Fruit fly (Drosophila melanogaster) whole organism, prepupa: ENCODE measurements around the gene CG43736.

ENCODE experiments used
- CG10669 ChIP-seq: fragments of 200-800 bp; sonication (Bioruptor generic); optimal IDR thresholded peaks from 3 replicates; lab custom pipeline; 2018; ENCODE audit warnings: missing biosample characterization, mild to moderate bottlenecking, missing genetic modification characterization, moderate library complexity
- CG16779 ChIP-seq: fragments of 200-800 bp; sonication (Bioruptor generic); optimal IDR thresholded peaks from 3 replicates; lab custom pipeline; 2017; ENCODE audit warnings: missing biosample characterization, mild to moderate bottlenecking, missing genetic modification characterization
- CG6163 ChIP-seq: fragments of 200-800 bp; sonication (Bioruptor generic); IDR thresholded peaks from 3 replicates; pipeline ENCODE4 v1.3.6; 2022; ENCODE audit warnings: missing biosample characterization, missing genetic modification characterization
- CG6854 ChIP-seq: fragments of 200-800 bp; sonication (Bioruptor generic); optimal IDR thresholded peaks from 2 replicates; lab custom pipeline; 2017; ENCODE audit warnings: missing biosample characterization, mild to moderate bottlenecking, missing genetic modification characterization
- CG7368 ChIP-seq: fragments of 200-800 bp; sonication (Bioruptor generic); optimal IDR thresholded peaks from 3 replicates; lab custom pipeline; 2016; ENCODE audit warnings: missing biosample characterization, missing genetic modification characterization
- CG8319 ChIP-seq: fragments of 200-800 bp; sonication (Bioruptor generic); optimal IDR thresholded peaks from 3 replicates; lab custom pipeline; 2016; ENCODE audit warnings: missing biosample characterization, missing genetic modification characterization
- Eip78C ChIP-seq: fragments of 200-800 bp; sonication (Bioruptor generic); peaks from one replicate; lab custom pipeline; 2016; ENCODE audit warnings: missing biosample characterization, missing genetic modification characterization
- Hr39 ChIP-seq: fragments of 200-800 bp; sonication (Bioruptor generic); optimal IDR thresholded peaks from 2 replicates; lab custom pipeline; 2016; ENCODE audit warnings: missing biosample characterization, missing genetic modification characterization
- OdsH ChIP-seq: fragments of 200-800 bp; sonication (Bioruptor generic); optimal IDR thresholded peaks from 3 replicates; lab custom pipeline; 2016; ENCODE audit warnings: missing biosample characterization, missing genetic modification characterization
- fd59A ChIP-seq: fragments of 200-800 bp; sonication (Bioruptor generic); optimal IDR thresholded peaks from 2 replicates; lab custom pipeline; 2017; ENCODE audit warnings: missing biosample characterization, mild to moderate bottlenecking, missing genetic modification characterization, missing genetic modification reagents
- fkh ChIP-seq: fragments of 200-800 bp; sonication (Bioruptor generic); optimal IDR thresholded peaks from 3 replicates; lab custom pipeline; 2017; ENCODE audit warnings: missing biosample characterization, mild to moderate bottlenecking, missing genetic modification characterization, moderate library complexity
- ss ChIP-seq, 2 experiments: fragments of 200-800 bp; sonication (Bioruptor generic); optimal IDR thresholded peaks; 2 replicates in 1 of 2; 3 replicates in 1 of 2; lab custom pipeline; 2017 to 2018; ENCODE audit warnings: mild to moderate bottlenecking in 2 of 2, missing biosample characterization in 2 of 2, missing genetic modification characterization in 2 of 2, moderate library complexity in 1 of 2
- topi ChIP-seq: fragments of 200-800 bp; sonication (Bioruptor generic); optimal IDR thresholded peaks from 3 replicates; lab custom pipeline; 2016; ENCODE audit warnings: missing biosample characterization, missing genetic modification characterization

dm6 chrX:6822904-6823303 is 40.8 kb upstream of the CG43736 start, which contains the start of gene Atx-1:
- TF ChIP-seq fkh: no peak
- TF ChIP-seq CG10669: no peak
- no peak for TF ChIP-seq Hr39
- TF ChIP-seq CG8319 (GFP tag; lab: Kevin White, UChicago): no peak
- TF ChIP-seq fd59A (GFP tag; lab: Kevin White, UChicago): no peak
- no peak for TF ChIP-seq Eip78C (GFP tag; lab: Kevin White, UChicago)
- TF ChIP-seq ss (GFP tag; optimal IDR thresholded peaks at IDR 0.05; lab: Kevin White, UChicago): no peak
- TF ChIP-seq OdsH (GFP tag; lab: Kevin White, UChicago): no peak
- TF ChIP-seq CG6854 (GFP tag; lab: Kevin White, UChicago): no peak
- no peak for TF ChIP-seq topi
- TF ChIP-seq CG7368 (GFP tag; lab: Kevin White, UChicago): no peak
- no peak for TF ChIP-seq CG16779 (tag; lab: Kevin White, UChicago)
- TF ChIP-seq CG6163 (GFP tag; lab: Robert Waterston, UW): no peak
